Fruit fly (Drosophila melanogaster) whole organism, wandering third instar larva: ENCODE measurements around the gene CG15891.

Experiments used
- ey ChIP-seq: fragments of 200-800 bp; sonication (Bioruptor generic); optimal IDR thresholded peaks from 2 replicates; lab custom pipeline; 2016; ENCODE audit warnings: missing biosample characterization, missing genetic modification characterization
- sv ChIP-seq: fragments of 200-800 bp; sonication (Bioruptor generic); optimal IDR thresholded peaks from 3 replicates; lab custom pipeline; 2016; ENCODE audit warnings: missing biosample characterization, missing genetic modification characterization

DNA sequence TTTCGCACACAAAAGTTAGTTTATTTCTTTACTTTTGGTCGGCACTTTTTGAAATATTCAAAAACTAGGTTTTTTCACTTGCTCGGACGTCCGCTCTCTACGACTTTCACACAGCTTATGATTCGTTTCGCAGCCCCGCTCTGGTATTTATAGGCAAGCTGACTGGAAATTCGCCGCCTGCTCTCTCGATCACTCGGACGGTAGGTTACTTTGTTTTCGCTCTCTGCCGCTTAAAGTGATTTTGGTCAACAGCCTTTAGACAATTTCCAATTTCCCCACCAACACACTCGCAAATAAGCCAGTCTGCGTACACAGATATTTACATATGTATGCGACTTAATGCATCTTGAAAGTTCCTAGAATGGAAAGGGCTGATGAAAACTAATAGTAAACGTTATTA lies 11.7 kb downstream of the CG15891 start, which contains the start of gene CG11700:
- TF ChIP-seq sv (GFP tag; lab: Kevin White, UChicago) (no peak), ey (no peak)
